Worm (Caenorhabditis elegans) whole organism, midembryonic: ENCODE measurements around the gene C01G10.1.

Source experiments
- T22C8.4 ChIP-seq: fragments of 200-800 bp; sonication (Bioruptor generic); IDR thresholded peaks from 2 replicates; pipeline ENCODE4 v1.3.6; 2022; ENCODE audit warnings: missing genetic modification characterization, missing compliant biosample characterization
- cog-1 ChIP-seq: sonication (generic microtip); optimal IDR thresholded peaks from 2 replicates; lab custom pipeline; 2016; ENCODE audit warnings: missing genetic modification characterization, missing compliant biosample characterization
- flt-1 ChIP-seq: fragments of 200-800 bp; sonication (Bioruptor generic); IDR thresholded peaks from 2 replicates; pipeline ENCODE4 v1.3.6; 2022; ENCODE audit warnings: missing genetic modification characterization, missing compliant biosample characterization
- med-1 ChIP-seq: sonication (generic microtip); optimal IDR thresholded peaks from 2 replicates; lab custom pipeline; 2017; ENCODE audit warnings: missing genetic modification characterization, mild to moderate bottlenecking, missing compliant biosample characterization, antibody characterized with exemption, missing genetic modification reagents; ENCODE audit not compliant: insufficient read depth
- ztf-23 ChIP-seq: fragments of 200-800 bp; sonication (Bioruptor generic); IDR thresholded peaks from 2 replicates; pipeline ENCODE4 v1.3.6; 2022; ENCODE audit warnings: missing genetic modification reagents, missing genetic modification characterization, missing compliant biosample characterization

- no peak for TF ChIP-seq ztf-23 (GFP tag; lab: Robert Waterston, UW)
- TF ChIP-seq cog-1 (tag; lab: Kevin White, UChicago): no peak
- TF ChIP-seq flt-1 (GFP tag; lab: Robert Waterston, UW): no peak
- no peak for TF ChIP-seq med-1 (GFP tag; lab: Kevin White, UChicago)
- TF ChIP-seq T22C8.4: no peak
Observed at ce11 chrV:15113992-15114391, 14.4 kb downstream of the C01G10.1 start, which contains the start of gene T01G5.6.
